Fruit fly (Drosophila melanogaster): ENCODE results near the gene Edem1.

Edem1 gene

DNA sequence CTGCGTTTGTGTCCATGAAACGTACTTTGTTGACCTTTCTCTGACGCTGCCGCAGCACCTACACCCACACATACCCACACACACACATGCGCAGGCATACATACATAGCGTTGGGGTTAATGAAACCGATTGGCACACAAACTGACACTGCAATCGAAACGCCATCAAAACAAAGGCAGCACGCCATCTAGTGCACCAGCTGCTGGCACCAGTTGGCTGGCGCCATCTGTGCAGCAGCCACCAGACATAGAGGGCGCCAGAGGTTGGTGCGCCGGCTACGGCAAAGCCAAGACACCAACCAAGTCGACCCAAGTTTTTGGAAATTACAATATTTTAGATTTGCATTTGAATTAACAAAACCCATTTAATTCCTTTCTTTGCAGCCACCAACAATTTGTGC is 44.3 kb upstream of the Edem1 start (continued):
- TF ChIP-seq CG15269 (tag; optimal IDR thresholded peaks at IDR 0.05) (no peak), CG17612 (GFP tag; IDR thresholded peaks at IDR 0.05) (no peak; the same call in 1 of the 2 replicates), Oli (tag; optimal IDR thresholded peaks at IDR 0.05) (no peak), btn (GFP tag; optimal IDR thresholded peaks at IDR 0.05) (no peak), CG9932 (GFP tag; IDR thresholded peaks at IDR 0.05) (peak; percentile 93), CG8944 (GFP tag; optimal IDR thresholded peaks at IDR 0.05) (peak; percentile 83), CG11456 (GFP tag; IDR thresholded peaks at IDR 0.05) (peak; percentile 98), Elba2 (GFP tag; optimal IDR thresholded peaks at IDR 0.05) (no peak), jumu (GFP tag; optimal IDR thresholded peaks at IDR 0.05) (peak; percentile 86), wek (GFP tag; optimal IDR thresholded peaks at IDR 0.05) (no peak), tap (tag; optimal IDR thresholded peaks at IDR 0.05) (no peak), CG4404 (GFP tag; IDR thresholded peaks at IDR 0.05) (peak; percentile 56), Optix (GFP tag; IDR thresholded peaks at IDR 0.05) (peak; percentile 46; the same call in 1 of the 3 replicates), CG2889 (GFP tag; IDR thresholded peaks at IDR 0.05) (no peak), slp2 (GFP tag; optimal IDR thresholded peaks at IDR 0.05) (peak; percentile 10), Meics (GFP tag; optimal IDR thresholded peaks at IDR 0.05) (peak; percentile 54), knrl (GFP tag; IDR thresholded peaks at IDR 0.05; ENCODE audit: partially characterized antibody) (peak; percentile 39; the same call in 1 of the 3 replicates), CG10147 (GFP tag; optimal IDR thresholded peaks at IDR 0.05) (peak; percentile 20), Lhr (GFP tag; optimal IDR thresholded peaks at IDR 0.05) (peak; percentile 89), chinmo (GFP tag; IDR thresholded peaks at IDR 0.05; ENCODE audit: partially characterized antibody) (peak; percentile 36; the same call in 1 of the 4 replicates), CG8478 (optimal IDR thresholded peaks at IDR 0.05) (peak; percentile 93), Nf-YA (GFP tag; IDR thresholded peaks at IDR 0.05) (no peak), CG4282 (GFP tag; optimal IDR thresholded peaks at IDR 0.05) (peak; percentile 70), phol (tag; optimal IDR thresholded peaks at IDR 0.05) (peak; percentile 75), CG4820 (GFP tag; optimal IDR thresholded peaks at IDR 0.05) (peak; percentile 63), croc (GFP tag; conservative IDR thresholded peaks at IDR 0.05) (peak; percentile 67; the same call in 2 of the 3 replicates), CG12219 (GFP tag; optimal IDR thresholded peaks at IDR 0.05) (no peak), CG2129 (GFP tag; IDR thresholded peaks at IDR 0.05; ENCODE audit: partially characterized antibody) (no peak), Atf-2 (GFP tag; optimal IDR thresholded peaks at IDR 0.05) (peak; percentile 58), tna (GFP tag; IDR thresholded peaks at IDR 0.05; ENCODE audit: partially characterized antibody) (no peak), CG31388 (GFP tag; optimal IDR thresholded peaks at IDR 0.05) (peak; percentile 43), otp (GFP tag; IDR thresholded peaks at IDR 0.05) (peak; percentile 48; the same call in 1 of the 3 replicates), inv (GFP tag; IDR thresholded peaks at IDR 0.05; ENCODE audit: partially characterized antibody) (no peak), bowl (GFP tag; IDR thresholded peaks at IDR 0.05) (no peak), CG1602 (GFP tag; optimal IDR thresholded peaks at IDR 0.05) (peak; percentile 50), CG6272 (GFP tag; IDR thresholded peaks at IDR 0.05) (peak; percentile 73), NK7.1 (GFP tag; optimal IDR thresholded peaks at IDR 0.05) (no peak), Vsx1 (GFP tag; optimal IDR thresholded peaks at IDR 0.05) (no peak), CG6654 (GFP tag; optimal IDR thresholded peaks at IDR 0.05) (peak; percentile 22), CG12391 (tag; optimal IDR thresholded peaks at IDR 0.05) (peak; percentile 36), chm (GFP tag; IDR thresholded peaks at IDR 0.05) (peak; percentile 66; the same call in 1 of the 2 replicates), CrebB (tag; optimal IDR thresholded peaks at IDR 0.05) (no peak), CG6175 (GFP tag; IDR thresholded peaks at IDR 0.05) (peak; percentile 44; the same call in 1 of the 3 replicates), sr (GFP tag; IDR thresholded peaks at IDR 0.05) (peak; percentile 51; the same call in 2 of the 3 replicates), stc (GFP tag; IDR thresholded peaks at IDR 0.05) (no peak), zf30C (GFP tag; optimal IDR thresholded peaks at IDR 0.05) (no peak), maf-S (GFP tag; optimal IDR thresholded peaks at IDR 0.05) (peak; percentile 64), CG14441 (GFP tag; IDR thresholded peaks at IDR 0.05) (peak; percentile 73), fd64A (GFP tag; optimal IDR thresholded peaks at IDR 0.05) (no peak), CG2712 (tag; optimal IDR thresholded peaks at IDR 0.05) (peak; percentile 60), CG12659 (GFP tag; optimal IDR thresholded peaks at IDR 0.05) (peak; percentile 22)
